Fruit fly (Drosophila melanogaster) whole organism, embryonic: ENCODE results near the gene ND-24.

ENCODE experiments used
- Gug ChIP-seq: fragments of 200-800 bp; sonication (Bioruptor generic); IDR thresholded peaks from 4 replicates; pipeline ENCODE4 v1.3.6; 2022; ENCODE audit warnings: missing biosample characterization, missing genetic modification characterization
- Trl ChIP-seq, 3 experiments: fragments of >200 bp in 2 of 3; fragments of 200-800 bp in 1 of 3; sonication (Bioruptor generic) in 1 of 3; optimal IDR thresholded peaks; 2 replicates in 1 of 3; 3 replicates in 2 of 3; lab custom pipeline; 2016 to 2017; ENCODE audit warnings: missing biosample characterization in 1 of 3, missing genetic modification characterization in 1 of 3
- psq ChIP-seq: fragments of 200-800 bp; sonication (Bioruptor generic); optimal IDR thresholded peaks from 2 replicates; lab custom pipeline; 2017; ENCODE audit warnings: missing biosample characterization, missing genetic modification characterization

dm6 chrX:17651998-17652738 lies 20.3 kb downstream of the ND-24 start, which contains the start of gene RhoGAPp190:
- peak; percentile 90 to 92 for TF ChIP-seq Trl (optimal IDR thresholded peaks at IDR 0.05; lab: Kevin White, UChicago)
- no peak for TF ChIP-seq Trl (GFP tag; optimal IDR thresholded peaks at IDR 0.05; lab: Kevin White, UChicago)
- TF ChIP-seq psq (GFP tag; lab: Kevin White, UChicago), result no peak
- no peak for TF ChIP-seq Gug
